Worm (Caenorhabditis elegans) whole organism, early embryonic: Measurements from ENCODE around the gene mgl-1.

ENCODE experiments used
- ama-1 ChIP-seq: fragments of 150-350 bp; optimal IDR thresholded peaks from 2 replicates; lab custom pipeline; 2014
- ceh-13 ChIP-seq: fragments of 200-800 bp; sonication (Bioruptor generic); optimal IDR thresholded peaks from 2 replicates; lab custom pipeline; 2018; ENCODE audit warnings: mild to moderate bottlenecking, missing genetic modification characterization, missing compliant biosample characterization
- ceh-36 ChIP-seq: sonication (generic microtip); optimal IDR thresholded peaks from 2 replicates; lab custom pipeline; 2016; ENCODE audit warnings: missing genetic modification characterization, inconsistent platforms, missing compliant biosample characterization
- hmg-4 ChIP-seq: fragments of 200-800 bp; sonication (Bioruptor generic); optimal IDR thresholded peaks from 2 replicates; lab custom pipeline; 2018; ENCODE audit warnings: mild to moderate bottlenecking, missing genetic modification characterization, missing compliant biosample characterization
- scrt-1 ChIP-seq: fragments of 200-800 bp; sonication (Bioruptor generic); IDR thresholded peaks from 2 replicates; pipeline ENCODE4 v1.3.6; 2022; ENCODE audit warnings: missing genetic modification characterization, missing compliant biosample characterization
- sea-1 ChIP-seq: fragments of 200-800 bp; sonication (Bioruptor generic); conservative IDR thresholded peaks from 2 replicates; pipeline ENCODE4 v1.3.6; 2022; ENCODE audit warnings: missing genetic modification characterization, missing compliant biosample characterization
- tbx-11 ChIP-seq: fragments of 200-800 bp; sonication (Bioruptor generic); IDR thresholded peaks from 2 replicates; pipeline ENCODE4 v1.3.6; 2022; ENCODE audit warnings: missing genetic modification characterization, missing compliant biosample characterization
- tbx-37 ChIP-seq: fragments of 200-800 bp; sonication (Bioruptor generic); conservative IDR thresholded peaks from 2 replicates; pipeline ENCODE4 v1.3.6; 2022; ENCODE audit warnings: missing genetic modification reagents, missing genetic modification characterization, missing compliant biosample characterization
- tra-4 ChIP-seq: sonication (generic microtip); optimal IDR thresholded peaks from 2 replicates; lab custom pipeline; 2017; ENCODE audit warnings: missing genetic modification characterization, missing compliant biosample characterization

ce11 chrX:9993100-9993499 is 17.0 kb upstream of the mgl-1 start:
- TF ChIP-seq ama-1 (lab: Kevin White, UChicago) (no peak), ceh-36 (tag; lab: Kevin White, UChicago) (no peak), sea-1 (GFP tag; lab: Robert Waterston, UW) (no peak), hmg-4 (GFP tag; lab: Kevin White, UChicago) (no peak), tbx-11 (GFP tag; lab: Robert Waterston, UW) (no peak), ceh-13 (GFP tag; lab: Kevin White, UChicago) (no peak), tbx-37 (GFP tag; lab: Robert Waterston, UW) (no peak), scrt-1 (no peak), tra-4 (tag; lab: Kevin White, UChicago) (no peak)
